Worm (Caenorhabditis elegans) whole organism, young adult: ENCODE measurements around the gene msp-33.
"Not testable (repeated sequence)": the region's sequence is repeated elsewhere in the genome, so short reads cannot be mapped to it uniquely, and the experiment has no call there.

Source experiments
- F22D6.2 ChIP-seq: sonication (generic microtip); optimal IDR thresholded peaks from 2 replicates; lab custom pipeline; 2016; ENCODE audit warnings: mild to moderate bottlenecking, missing genetic modification characterization, missing compliant biosample characterization
- F39B2.1 ChIP-seq: fragments of 200-800 bp; sonication (Bioruptor generic); IDR thresholded peaks from 2 replicates; pipeline ENCODE4 v1.3.6; 2022; ENCODE audit warnings: missing genetic modification reagents, missing genetic modification characterization, missing compliant biosample characterization
- Y53G8AR.9 ChIP-seq: fragments of 200-800 bp; sonication (Bioruptor generic); conservative IDR thresholded peaks from 2 replicates; pipeline ENCODE4 v1.3.6; 2022; ENCODE audit warnings: missing genetic modification reagents, missing genetic modification characterization, missing compliant biosample characterization
- Y56A3A.18 ChIP-seq: fragments of 200-800 bp; sonication (Bioruptor generic); IDR thresholded peaks from 2 replicates; pipeline ENCODE4 v1.3.6; 2022; ENCODE audit warnings: missing genetic modification reagents, missing genetic modification characterization, missing compliant biosample characterization
- bed-1 ChIP-seq: fragments of 200-800 bp; sonication (Bioruptor generic); IDR thresholded peaks from 2 replicates; pipeline ENCODE4 v1.3.6; 2022; ENCODE audit warnings: missing genetic modification reagents, missing genetic modification characterization, missing compliant biosample characterization
- ceh-100 ChIP-seq: fragments of 200-800 bp; sonication (Bioruptor generic); IDR thresholded peaks from 2 replicates; pipeline ENCODE4 v1.3.6; 2022; ENCODE audit warnings: missing genetic modification reagents, missing genetic modification characterization, missing compliant biosample characterization
- ceh-79 ChIP-seq: sonication (generic microtip); optimal IDR thresholded peaks from 2 replicates; lab custom pipeline; 2017; ENCODE audit warnings: mild to moderate bottlenecking, missing genetic modification characterization, missing compliant biosample characterization
- dpff-1 ChIP-seq: sonication (generic microtip); optimal IDR thresholded peaks from 2 replicates; lab custom pipeline; 2017; ENCODE audit warnings: mild to moderate bottlenecking, missing genetic modification characterization, missing compliant biosample characterization
- ekl-4 ChIP-seq: fragments of 200-800 bp; sonication (Bioruptor generic); IDR thresholded peaks from 2 replicates; pipeline ENCODE4 v1.3.6; 2022; ENCODE audit warnings: missing genetic modification reagents, missing genetic modification characterization, missing compliant biosample characterization
- fkh-3 ChIP-seq: sonication (generic microtip); optimal IDR thresholded peaks from 2 replicates; lab custom pipeline; 2016; ENCODE audit warnings: mild to moderate bottlenecking, missing genetic modification characterization, missing compliant biosample characterization
- hmg-20 ChIP-seq: fragments of 200-800 bp; sonication (Bioruptor generic); IDR thresholded peaks from 2 replicates; pipeline ENCODE4 v1.3.6; 2022; ENCODE audit warnings: missing genetic modification reagents, missing genetic modification characterization, missing compliant biosample characterization
- lag-1 ChIP-seq: fragments of 200-800 bp; sonication (Bioruptor generic); IDR thresholded peaks from 2 replicates; pipeline ENCODE4 v1.3.6; 2022; ENCODE audit warnings: missing genetic modification reagents, missing genetic modification characterization, missing compliant biosample characterization
- let-607 ChIP-seq, 2 experiments: fragments of 200-800 bp in 1 of 2; sonication (Bioruptor generic) in 1 of 2; sonication (generic microtip) in 1 of 2; optimal IDR thresholded peaks; 2 replicates each; lab custom pipeline; 2016 to 2018; ENCODE audit warnings: mild to moderate bottlenecking in 2 of 2, missing compliant biosample characterization in 2 of 2, missing genetic modification characterization in 2 of 2, moderate library complexity in 2 of 2, missing genotype in 1 of 2
- lin-35 ChIP-seq, 3 experiments: fragments of 150-350 bp in 2 of 3; sonication (generic microtip) in 1 of 3; optimal IDR thresholded peaks; 2 replicates each; lab custom pipeline; 2014 to 2018; ENCODE audit warnings: missing biosample characterization in 3 of 3, missing genetic modification characterization in 3 of 3, missing genetic modification reagents in 3 of 3
- lsy-27 ChIP-seq: sonication (generic microtip); optimal IDR thresholded peaks from 2 replicates; lab custom pipeline; 2017; ENCODE audit warnings: missing genetic modification characterization, mild to moderate bottlenecking, missing compliant biosample characterization, antibody characterized with exemption, missing genotype, borderline replicate concordance; ENCODE audit not compliant: insufficient read depth
- madf-3 ChIP-seq: fragments of 200-800 bp; sonication (Bioruptor generic); IDR thresholded peaks from 2 replicates; pipeline ENCODE4 v1.3.6; 2022; ENCODE audit warnings: missing genetic modification reagents, missing genetic modification characterization, missing compliant biosample characterization
- mxl-1 ChIP-seq: sonication (generic microtip); optimal IDR thresholded peaks from 2 replicates; lab custom pipeline; 2016; ENCODE audit warnings: missing genetic modification characterization, missing compliant biosample characterization
- nfya-2 ChIP-seq: fragments of 200-800 bp; sonication (Bioruptor generic); IDR thresholded peaks from 2 replicates; pipeline ENCODE4 v1.3.6; 2022; ENCODE audit warnings: missing genetic modification reagents, missing genetic modification characterization, missing compliant biosample characterization
- nhr-80 ChIP-seq: sonication (generic microtip); optimal IDR thresholded peaks from 2 replicates; lab custom pipeline; 2016; ENCODE audit warnings: missing genetic modification characterization, missing compliant biosample characterization
- nhr-90 ChIP-seq: sonication (generic microtip); optimal IDR thresholded peaks from 2 replicates; lab custom pipeline; 2016; ENCODE audit warnings: missing genotype, mild to moderate bottlenecking, missing genetic modification characterization, missing compliant biosample characterization
- rec-8 ChIP-seq, 2 experiments: sonication (generic microtip); optimal IDR thresholded peaks; 2 replicates each; lab custom pipeline; 2016; ENCODE audit warnings: mild to moderate bottlenecking in 2 of 2, missing genetic modification characterization in 2 of 2, missing genetic modification reagents in 2 of 2, missing genotype in 2 of 2, missing biosample characterization in 1 of 2, missing compliant biosample characterization in 1 of 2, moderate library complexity in 1 of 2
- repo-1 ChIP-seq: sonication (generic microtip); optimal IDR thresholded peaks from 2 replicates; lab custom pipeline; 2017; ENCODE audit warnings: mild to moderate bottlenecking, missing genetic modification characterization, missing compliant biosample characterization
- sdz-38 ChIP-seq: sonication (generic microtip); optimal IDR thresholded peaks from 2 replicates; lab custom pipeline; 2016; ENCODE audit warnings: missing genotype, missing genetic modification characterization, missing compliant biosample characterization
- snpc-1.3 ChIP-seq: sonication (generic microtip); optimal IDR thresholded peaks from 2 replicates; lab custom pipeline; 2017; ENCODE audit warnings: missing genetic modification characterization, mild to moderate bottlenecking, missing compliant biosample characterization, antibody characterized with exemption, moderate library complexity, missing genotype, missing genetic modification reagents; ENCODE audit not compliant: insufficient read depth
- unc-130 ChIP-seq: sonication (generic microtip); optimal IDR thresholded peaks from 2 replicates; lab custom pipeline; 2016; ENCODE audit warnings: missing genetic modification reagents, missing genetic modification characterization, missing compliant biosample characterization
- zfh-2 ChIP-seq: fragments of 200-800 bp; sonication (Bioruptor generic); conservative IDR thresholded peaks from 2 replicates; pipeline ENCODE4 v1.3.6; 2022; ENCODE audit warnings: missing genetic modification reagents, missing genetic modification characterization, missing compliant biosample characterization
- zim-3 ChIP-seq: sonication (generic microtip); optimal IDR thresholded peaks from 2 replicates; lab custom pipeline; 2017; ENCODE audit warnings: mild to moderate bottlenecking, missing genetic modification characterization, moderate library complexity, missing compliant biosample characterization
- ztf-18 ChIP-seq: sonication (generic microtip); optimal IDR thresholded peaks from 2 replicates; lab custom pipeline; 2016; ENCODE audit warnings: missing genotype, mild to moderate bottlenecking, missing genetic modification characterization, missing compliant biosample characterization
- ztf-22 ChIP-seq: fragments of 200-800 bp; sonication (Bioruptor generic); optimal IDR thresholded peaks from 2 replicates; lab custom pipeline; 2018; ENCODE audit warnings: mild to moderate bottlenecking, missing genetic modification characterization, moderate library complexity, missing compliant biosample characterization

msp-33 gene

ce11 chrII:4925198-4925764 lies 32.8 kb upstream of the msp-33 start, which contains the start of gene aagr-2 (continued):
- TF ChIP-seq rec-8 (tag; optimal IDR thresholded peaks at IDR 0.05; lab: Kevin White, UChicago) (no peak), unc-130 (GFP tag; lab: Kevin White, UChicago) (no peak), lag-1 (no peak), mxl-1 (no peak), nhr-90 (tag; lab: Kevin White, UChicago) (peak; percentile 54), madf-3 (GFP tag; lab: Robert Waterston, UW) (no peak), hmg-20 (GFP tag; lab: Robert Waterston, UW) (no peak), ekl-4 (GFP tag; lab: Robert Waterston, UW) (no peak; the same call in 1 of the 2 replicates), zfh-2 (GFP tag; lab: Robert Waterston, UW) (no peak), ceh-100 (GFP tag; lab: Robert Waterston, UW) (no peak), fkh-3 (tag; lab: Kevin White, UChicago) (no peak)

ce11 chrII:4924729-4925128 lies 32.2 kb upstream of the msp-33 start:
- no peak for TF ChIP-seq F39B2.1 (GFP tag; lab: Robert Waterston, UW)
- TF ChIP-seq snpc-1.3 (tag; lab: Kevin White, UChicago), result no peak
- no peak for TF ChIP-seq zim-3 (tag; lab: Kevin White, UChicago)
- no peak for TF ChIP-seq Y56A3A.18
- TF ChIP-seq lsy-27 (tag; lab: Kevin White, UChicago), result no peak
- no peak for TF ChIP-seq let-607 (tag; optimal IDR thresholded peaks at IDR 0.05; lab: Kevin White, UChicago)
- no peak for TF ChIP-seq dpff-1
- TF ChIP-seq repo-1 (tag; lab: Kevin White, UChicago), result no peak
- TF ChIP-seq bed-1 (GFP tag; lab: Robert Waterston, UW), result no peak
- no peak for TF ChIP-seq lin-35 (GFP tag; optimal IDR thresholded peaks at IDR 0.05; lab: Kevin White, UChicago)
- TF ChIP-seq mxl-1, result no peak

- peak; percentile 12 for TF ChIP-seq nhr-80 (tag; lab: Kevin White, UChicago)
- 0 out of 2 replicates have a peak, but pooled peaks have one; percentile 12 for TF ChIP-seq Y53G8AR.9
- no peak for TF ChIP-seq ceh-79 (tag; lab: Kevin White, UChicago)
These were observed 28.1 kb upstream of the msp-33 start for ce11 chrII:4920608-4921007.

- no peak for TF ChIP-seq F22D6.2 (tag; lab: Kevin White, UChicago)
- TF ChIP-seq ztf-22 (GFP tag; lab: Kevin White, UChicago), result no peak
These were observed 26.1 kb upstream of the msp-33 start for ce11 chrII:4918501-4919021.

ce11 chrII:4916462-4916861 lies 24.0 kb upstream of the msp-33 start, which contains the start of gene msp-31:
Gene msp-31, minus strand, starts transcription at chrII:4916562.
- not testable (repeated sequence) for TF ChIP-seq nfya-2 (GFP tag; lab: Robert Waterston, UW); ztf-18 (tag; lab: Kevin White, UChicago); sdz-38 (tag; lab: Kevin White, UChicago)
